Worm (Caenorhabditis elegans) whole organism, L4/young adult: ENCODE data around the gene C35A5.11.

ENCODE experiments used
- W03F9.2 ChIP-seq: fragments of 150-350 bp; optimal IDR thresholded peaks from 2 replicates; lab custom pipeline; 2014; ENCODE audit warnings: missing biosample characterization, missing genetic modification characterization
- him-1 ChIP-seq: sonication (generic microtip); optimal IDR thresholded peaks from 2 replicates; lab custom pipeline; 2016; ENCODE audit warnings: missing genotype, missing genetic modification reagents, missing genetic modification characterization, missing compliant biosample characterization

DNA sequence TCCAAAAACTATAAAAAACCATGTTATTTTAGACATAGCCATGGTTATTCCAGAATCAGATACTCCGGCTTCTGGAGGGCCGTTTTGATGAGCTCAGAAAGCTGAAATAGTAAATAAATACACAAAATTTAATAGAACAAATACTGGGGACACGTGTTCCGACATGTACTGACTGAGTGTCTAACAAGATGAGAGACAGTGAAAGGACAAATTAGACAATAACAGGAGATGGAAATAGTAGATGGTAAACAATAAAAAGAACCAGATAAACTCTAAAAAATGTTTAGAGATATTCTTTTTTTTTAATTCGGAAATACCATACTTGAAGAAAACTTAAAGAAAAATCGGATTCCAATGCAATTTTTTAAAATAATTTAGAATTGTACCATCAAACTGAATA is 18.3 kb downstream of the C35A5.11 start, which contains the start of gene Y32F6B.1:
- TF ChIP-seq W03F9.2 (tag; lab: Kevin White, UChicago) (no peak), him-1 (tag; lab: Kevin White, UChicago) (no peak)
